Worm (Caenorhabditis elegans) whole organism, L4/young adult: ENCODE results near the gene nhr-235.

Experiments
- W03F9.2 ChIP-seq: fragments of 150-350 bp; optimal IDR thresholded peaks from 2 replicates; lab custom pipeline; 2014; ENCODE audit warnings: missing biosample characterization, missing genetic modification characterization
- him-1 ChIP-seq: sonication (generic microtip); optimal IDR thresholded peaks from 2 replicates; lab custom pipeline; 2016; ENCODE audit warnings: missing genotype, missing genetic modification reagents, missing genetic modification characterization, missing compliant biosample characterization

DNA sequence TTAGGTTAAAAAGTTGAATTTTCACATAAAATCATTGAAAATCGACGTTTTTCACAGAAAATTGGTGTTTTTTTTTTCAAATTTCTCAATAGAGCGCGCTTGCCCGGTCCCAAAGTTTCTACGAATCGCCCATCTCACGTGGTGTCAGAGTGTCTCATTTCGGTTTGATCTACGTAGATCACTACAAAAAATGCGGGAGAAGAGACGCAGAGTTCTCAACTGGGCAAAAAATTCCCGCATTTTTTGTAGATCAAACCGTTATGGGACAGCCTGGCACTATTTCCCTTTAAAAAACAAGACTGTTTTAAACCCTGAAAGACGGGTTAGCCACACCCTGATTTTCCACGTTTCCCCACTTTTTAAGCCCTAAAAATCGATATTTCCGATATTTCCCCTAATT, 31.4 kb downstream of the nhr-235 start:
- TF ChIP-seq W03F9.2 (tag; lab: Kevin White, UChicago), result no peak
- no peak for TF ChIP-seq him-1 (tag; lab: Kevin White, UChicago)
